Fruit fly (Drosophila melanogaster): ENCODE data around the gene spn-F.
A peak's percentile ranks its signal among the peaks of the same experiment; 100 is the strongest.

spn-F gene

DNA sequence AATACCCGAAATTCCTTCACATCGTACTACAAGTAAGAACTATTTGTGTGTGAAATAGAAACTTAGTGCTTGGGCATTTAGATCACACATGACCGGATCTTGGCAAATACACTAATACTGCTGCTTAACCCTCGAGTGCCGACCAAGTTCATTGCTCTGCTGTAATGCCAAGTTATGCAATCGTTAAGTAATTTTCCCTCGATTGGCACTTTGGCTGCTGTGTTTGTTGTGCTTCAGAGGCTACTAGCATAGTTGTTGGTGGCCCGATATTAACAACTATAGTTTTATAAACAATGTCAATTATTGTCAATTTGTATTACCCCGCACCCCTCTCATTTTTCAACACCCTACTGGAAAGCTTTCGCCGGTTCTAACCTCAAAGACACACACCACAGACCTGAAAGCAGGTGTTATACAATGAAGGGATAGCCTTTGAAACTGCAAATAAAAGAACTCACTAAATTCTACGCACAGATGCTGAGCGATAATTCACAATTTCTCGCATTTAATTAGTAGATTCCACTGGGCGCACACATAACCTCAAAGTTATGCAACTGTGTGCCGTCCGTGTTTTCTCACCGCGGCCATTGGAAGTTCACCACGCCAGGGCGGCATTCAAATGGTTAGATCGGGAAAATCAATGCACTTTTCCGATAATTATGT lies 36.6 kb upstream of the spn-F start:
- peak; percentile 51 for TF ChIP-seq Myc (optimal IDR thresholded peaks at IDR 0.05)
- no peak for TF ChIP-seq brk (GFP tag; optimal IDR thresholded peaks at IDR 0.05)
- TF ChIP-seq tai (GFP tag; optimal IDR thresholded peaks at IDR 0.05) = no peak
- peak; percentile 6 for TF ChIP-seq Sp1 (GFP tag; optimal IDR thresholded peaks at IDR 0.05)
- no peak for TF ChIP-seq GATAd (GFP tag; optimal IDR thresholded peaks at IDR 0.05)
- no peak for TF ChIP-seq Rel (GFP tag; optimal IDR thresholded peaks at IDR 0.05)
- TF ChIP-seq Rel (tag; optimal IDR thresholded peaks at IDR 0.05) = peak; percentile 28
- no peak for TF ChIP-seq usp (GFP tag; optimal IDR thresholded peaks at IDR 0.05)

DNA sequence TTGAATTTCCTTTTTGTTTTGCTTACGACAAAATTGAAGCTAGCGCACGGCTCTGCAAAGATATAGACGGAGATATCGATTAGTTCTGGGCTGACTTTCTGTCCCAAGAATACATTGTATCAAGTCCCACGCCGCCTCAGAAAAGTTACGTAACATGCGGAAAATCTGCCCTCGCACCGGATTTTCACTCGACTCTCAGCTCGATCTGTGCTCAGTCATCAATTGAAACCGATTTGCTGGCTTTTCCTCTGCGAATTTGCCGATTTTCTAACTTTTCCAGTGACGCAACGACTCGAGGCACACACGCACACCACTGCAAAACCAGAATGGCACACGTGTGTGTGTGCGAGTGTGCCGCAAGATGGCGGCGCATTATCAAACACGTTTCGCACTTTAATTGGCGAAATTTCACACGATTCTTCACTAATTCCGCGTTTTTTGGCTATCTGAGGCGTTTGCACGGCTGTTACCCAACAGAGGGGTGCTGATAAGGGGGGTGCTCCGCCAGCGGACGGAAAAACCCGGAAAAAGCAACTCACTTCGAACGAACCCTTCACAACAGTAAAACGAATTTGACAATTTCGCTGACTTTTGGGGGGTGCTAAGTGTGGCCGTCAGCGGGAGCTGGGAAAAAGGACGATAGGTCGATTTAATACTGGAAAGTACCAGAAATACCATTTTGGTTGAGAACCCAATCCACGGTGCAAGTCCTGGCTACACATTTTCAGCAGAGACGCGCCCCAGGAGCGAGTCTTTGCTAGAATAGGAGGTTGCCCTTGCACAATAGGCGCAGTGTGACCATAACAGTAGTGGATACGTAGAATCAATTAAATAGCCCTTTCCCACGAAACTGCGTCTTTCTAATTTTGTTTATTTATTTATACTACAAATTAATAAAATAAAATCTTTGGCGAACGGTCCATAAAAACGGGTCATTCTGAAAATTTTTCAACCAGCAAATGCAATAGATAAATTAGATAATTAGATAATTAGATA lies 35.6 kb upstream of the spn-F start, which contains the start of gene ATPsynC:
ATPsynC (minus strand) TSS at position 634 of the 996 bp plus-strand sequence.
- TF ChIP-seq br (GFP tag; optimal IDR thresholded peaks at IDR 0.05) (peak; percentile 40), GATAd (GFP tag; optimal IDR thresholded peaks at IDR 0.05) (no peak), N (GFP tag; optimal IDR thresholded peaks at IDR 0.05) (peak; percentile 95), Hr83 (GFP tag; optimal IDR thresholded peaks at IDR 0.05; ENCODE audit: poor library complexity, severe bottlenecking) (peak; percentile 57), usp (GFP tag; optimal IDR thresholded peaks at IDR 0.05) (no peak), HLH106 (tag; optimal IDR thresholded peaks at IDR 0.05) (peak; percentile 7), ey (GFP tag; optimal IDR thresholded peaks at IDR 0.05) (no peak), foxo (GFP tag; optimal IDR thresholded peaks at IDR 0.05) (peak in 1 of 2 experiments; percentile 30), Hnf4 (GFP tag; optimal IDR thresholded peaks at IDR 0.05) (no peak), lola (GFP tag; optimal IDR thresholded peaks at IDR 0.05) (no peak), Hr78 (GFP tag; optimal IDR thresholded peaks at IDR 0.05) (peak; percentile 14), Rel (GFP tag; optimal IDR thresholded peaks at IDR 0.05) (no peak), Rel (tag; optimal IDR thresholded peaks at IDR 0.05) (peak; percentile 61), dsf (GFP tag; optimal IDR thresholded peaks at IDR 0.05; ENCODE audit: borderline replicate concordance) (no peak), sage (GFP tag; optimal IDR thresholded peaks at IDR 0.05) (no peak), pan (optimal IDR thresholded peaks at IDR 0.05) (no peak), dl (GFP tag; optimal IDR thresholded peaks at IDR 0.05; ENCODE audit: insufficient read depth in 1 of 2, partially characterized antibody in 2 of 2) (peak; percentile 16 to 47), Dfd (GFP tag; optimal IDR thresholded peaks at IDR 0.05) (no peak), Vsx2 (GFP tag; optimal IDR thresholded peaks at IDR 0.05; ENCODE audit: partially characterized antibody) (no peak), psq (GFP tag; optimal IDR thresholded peaks at IDR 0.05) (no peak), Jra (GFP tag; optimal IDR thresholded peaks at IDR 0.05) (no peak), sv (GFP tag; optimal IDR thresholded peaks at IDR 0.05) (peak; percentile 19), Dif (GFP tag; optimal IDR thresholded peaks at IDR 0.05; ENCODE audit: partially characterized antibody) (no peak), CG32264 (GFP tag; optimal IDR thresholded peaks at IDR 0.05) (no peak), tai (GFP tag; optimal IDR thresholded peaks at IDR 0.05) (no peak), OdsH (GFP tag; optimal IDR thresholded peaks at IDR 0.05) (peak; percentile 2), Myc (optimal IDR thresholded peaks at IDR 0.05) (peak; percentile 4), h (GFP tag; optimal IDR thresholded peaks at IDR 0.05) (peak; percentile 59), brk (GFP tag; optimal IDR thresholded peaks at IDR 0.05) (no peak), rgr (GFP tag; optimal IDR thresholded peaks at IDR 0.05) (peak; percentile 31), dmrt93B (GFP tag; optimal IDR thresholded peaks at IDR 0.05) (no peak), jim (GFP tag; optimal IDR thresholded peaks at IDR 0.05) (no peak), Sp1 (GFP tag; optimal IDR thresholded peaks at IDR 0.05) (peak; percentile 75)

All from whole organism, wandering third instar larva.